Fruit fly (Drosophila melanogaster) whole organism, embryonic: ENCODE results near the gene msd1.

Experiments
- Atf-2 ChIP-seq: fragments of 200-800 bp; sonication (Bioruptor generic); optimal IDR thresholded peaks from 2 replicates; lab custom pipeline; 2016; ENCODE audit warnings: missing biosample characterization, missing genetic modification characterization
- Atf3 ChIP-seq: fragments of 200-800 bp; sonication (Bioruptor generic); optimal IDR thresholded peaks from 3 replicates; lab custom pipeline; 2016; ENCODE audit warnings: missing biosample characterization, missing genetic modification characterization
- CG11398 ChIP-seq: fragments of 200-800 bp; sonication (Bioruptor generic); optimal IDR thresholded peaks from 2 replicates; lab custom pipeline; 2016; ENCODE audit warnings: missing biosample characterization, missing genetic modification characterization
- CG12155 ChIP-seq: fragments of 200-800 bp; sonication (Bioruptor generic); optimal IDR thresholded peaks from 3 replicates; lab custom pipeline; 2016; ENCODE audit warnings: missing biosample characterization, missing genetic modification characterization
- CG14667 ChIP-seq: fragments of 200-800 bp; sonication (Bioruptor generic); IDR thresholded peaks from 2 replicates; pipeline ENCODE4 v1.3.6; 2022; ENCODE audit warnings: missing biosample characterization, missing genetic modification characterization
- CG15011 ChIP-seq: fragments of 200-800 bp; sonication (Bioruptor generic); optimal IDR thresholded peaks from 3 replicates; lab custom pipeline; 2018; ENCODE audit warnings: missing biosample characterization, mild to moderate bottlenecking, missing genetic modification characterization
- CG15073 ChIP-seq: fragments of 200-800 bp; sonication (Bioruptor generic); optimal IDR thresholded peaks from 2 replicates; lab custom pipeline; 2016; ENCODE audit warnings: missing biosample characterization, missing genetic modification characterization
- CG1529 ChIP-seq: fragments of 200-800 bp; sonication (Bioruptor generic); optimal IDR thresholded peaks from 3 replicates; lab custom pipeline; 2018; ENCODE audit warnings: missing biosample characterization, missing genetic modification characterization
- CG15479 ChIP-seq: fragments of 200-800 bp; sonication (Bioruptor generic); optimal IDR thresholded peaks from 3 replicates; lab custom pipeline; 2019; ENCODE audit warnings: missing biosample characterization, mild to moderate bottlenecking, missing genetic modification characterization, moderate library complexity
- CG17328 ChIP-seq: fragments of 200-800 bp; sonication (Bioruptor generic); IDR thresholded peaks from 2 replicates; pipeline ENCODE4 v1.3.6; 2022; ENCODE audit warnings: missing biosample characterization, missing genetic modification characterization
- CG18764 ChIP-seq: fragments of 200-800 bp; sonication (Bioruptor generic); optimal IDR thresholded peaks from 3 replicates; lab custom pipeline; 2016; ENCODE audit warnings: missing biosample characterization, missing genetic modification characterization
- CG30431 ChIP-seq: fragments of 200-800 bp; sonication (Bioruptor generic); optimal IDR thresholded peaks from 2 replicates; lab custom pipeline; 2017; ENCODE audit warnings: missing biosample characterization, missing genetic modification characterization
- CG3065 ChIP-seq: fragments of 200-800 bp; sonication (Bioruptor generic); optimal IDR thresholded peaks from 2 replicates; lab custom pipeline; 2016; ENCODE audit warnings: missing biosample characterization, missing genetic modification characterization
- CG32532 ChIP-seq: fragments of 200-800 bp; sonication (Bioruptor generic); IDR thresholded peaks from 2 replicates; pipeline ENCODE4 v1.3.6; 2022; ENCODE audit warnings: missing biosample characterization, missing genetic modification characterization
- CG4282 ChIP-seq: fragments of 200-800 bp; sonication (Bioruptor generic); optimal IDR thresholded peaks from 2 replicates; lab custom pipeline; 2016; ENCODE audit warnings: missing biosample characterization, missing genetic modification characterization
- CG6765 ChIP-seq: fragments of 200-800 bp; sonication (Bioruptor generic); optimal IDR thresholded peaks from 3 replicates; lab custom pipeline; 2017; ENCODE audit warnings: missing biosample characterization, mild to moderate bottlenecking, missing genetic modification characterization
- CG7987 ChIP-seq: fragments of 200-800 bp; sonication (Bioruptor generic); optimal IDR thresholded peaks from 2 replicates; lab custom pipeline; 2018; ENCODE audit warnings: missing biosample characterization, mild to moderate bottlenecking, missing genetic modification characterization, moderate library complexity
- CG8281 ChIP-seq: fragments of 200-800 bp; sonication (Bioruptor generic); optimal IDR thresholded peaks from 2 replicates; lab custom pipeline; 2018; ENCODE audit warnings: missing biosample characterization, mild to moderate bottlenecking, missing genetic modification characterization, moderate library complexity
- CG9727 ChIP-seq: fragments of 200-800 bp; sonication (Bioruptor generic); optimal IDR thresholded peaks from 3 replicates; lab custom pipeline; 2017; ENCODE audit warnings: missing biosample characterization, mild to moderate bottlenecking, missing genetic modification characterization
- Dll ChIP-seq: fragments of 200-800 bp; sonication (Bioruptor generic); IDR thresholded peaks from 4 replicates; pipeline ENCODE4 v1.3.6; 2022; ENCODE audit warnings: missing biosample characterization, missing genetic modification characterization; ENCODE audit not compliant: partially characterized antibody
- Elba2 ChIP-seq: fragments of 200-800 bp; sonication (Bioruptor generic); optimal IDR thresholded peaks from 3 replicates; lab custom pipeline; 2016; ENCODE audit warnings: missing biosample characterization, missing genetic modification characterization
- HLHmδ ChIP-seq: fragments of 200-800 bp; sonication (Bioruptor generic); optimal IDR thresholded peaks from 2 replicates; lab custom pipeline; 2018; ENCODE audit warnings: missing biosample characterization, mild to moderate bottlenecking, missing genetic modification characterization, moderate library complexity
- Hand ChIP-seq: fragments of 200-800 bp; sonication (Bioruptor generic); optimal IDR thresholded peaks from 2 replicates; lab custom pipeline; 2017; ENCODE audit warnings: mild to moderate bottlenecking, missing biosample characterization, missing genetic modification reagents, missing genetic modification characterization
- HmgZ ChIP-seq: fragments of 200-800 bp; sonication (Bioruptor generic); optimal IDR thresholded peaks from 2 replicates; lab custom pipeline; 2018; ENCODE audit warnings: missing biosample characterization, mild to moderate bottlenecking, missing genetic modification characterization
- Hmr ChIP-seq: fragments of 200-800 bp; sonication (Bioruptor generic); optimal IDR thresholded peaks from 3 replicates; lab custom pipeline; 2017; ENCODE audit warnings: mild to moderate bottlenecking, missing biosample characterization, missing genetic modification reagents, missing genetic modification characterization
- Hr51 ChIP-seq, 2 experiments: fragments of 200-800 bp; sonication (Bioruptor generic); optimal IDR thresholded peaks; 2 replicates in 1 of 2; 3 replicates in 1 of 2; lab custom pipeline; 2016 to 2018; ENCODE audit warnings: missing biosample characterization in 2 of 2, missing genetic modification characterization in 2 of 2, mild to moderate bottlenecking in 1 of 2, moderate library complexity in 1 of 2
- Kr ChIP-seq: fragments of 200-800 bp; sonication (Bioruptor generic); optimal IDR thresholded peaks from 2 replicates; lab custom pipeline; 2017; ENCODE audit warnings: missing biosample characterization, mild to moderate bottlenecking, missing genetic modification characterization
- Nf-YC ChIP-seq: fragments of 200-800 bp; optimal IDR thresholded peaks from 3 replicates; lab custom pipeline; 2019; ENCODE audit warnings: missing biosample characterization, mild to moderate bottlenecking, missing genetic modification characterization, moderate library complexity
- PHDP ChIP-seq: fragments of 200-800 bp; sonication (Bioruptor generic); optimal IDR thresholded peaks from 3 replicates; lab custom pipeline; 2018; ENCODE audit warnings: missing biosample characterization, mild to moderate bottlenecking, missing genetic modification characterization, moderate library complexity
- Scr ChIP-seq: fragments of 200-800 bp; sonication (Bioruptor generic); IDR thresholded peaks from 2 replicates; pipeline ENCODE4 v1.3.6; 2022; ENCODE audit warnings: missing biosample characterization, missing genetic modification characterization; ENCODE audit not compliant: partially characterized antibody
- Spps ChIP-seq: fragments of 200-800 bp; sonication (Bioruptor generic); optimal IDR thresholded peaks from 2 replicates; lab custom pipeline; 2018; ENCODE audit warnings: missing biosample characterization, mild to moderate bottlenecking, missing genetic modification characterization
- Ssrp ChIP-seq: fragments of 200-800 bp; sonication (Bioruptor generic); optimal IDR thresholded peaks from 2 replicates; lab custom pipeline; 2018; ENCODE audit warnings: missing biosample characterization, mild to moderate bottlenecking, missing genetic modification characterization, moderate library complexity
- Stat92E ChIP-seq, 3 experiments: fragments of >200 bp in 2 of 3; fragments of 200-800 bp in 1 of 3; sonication (Bioruptor generic) in 1 of 3; optimal IDR thresholded peaks; 2 replicates each; lab custom pipeline; 2017 to 2019; ENCODE audit warnings: missing biosample characterization in 3 of 3, missing genetic modification characterization in 3 of 3, mild to moderate bottlenecking in 1 of 3, moderate library complexity in 1 of 3
- Tbp ChIP-seq: fragments of >200 bp; optimal IDR thresholded peaks from 2 replicates; lab custom pipeline; 2018; ENCODE audit warnings: missing biosample characterization, missing genetic modification characterization
- ab ChIP-seq: fragments of 200-800 bp; sonication (Bioruptor generic); optimal IDR thresholded peaks from 2 replicates; lab custom pipeline; 2016; ENCODE audit warnings: missing biosample characterization, missing genetic modification characterization
- ara ChIP-seq: fragments of 200-800 bp; sonication (Bioruptor generic); IDR thresholded peaks from 2 replicates; pipeline ENCODE4 v1.3.6; 2022; ENCODE audit warnings: missing biosample characterization, missing genetic modification characterization
- bbx ChIP-seq: fragments of 200-800 bp; sonication (Bioruptor generic); IDR thresholded peaks from 2 replicates; pipeline ENCODE4 v1.3.6; 2022; ENCODE audit warnings: missing biosample characterization, missing genetic modification characterization; ENCODE audit not compliant: partially characterized antibody
- ci ChIP-seq: fragments of 200-800 bp; sonication (Bioruptor generic); IDR thresholded peaks from 3 replicates; pipeline ENCODE4 v1.3.6; 2022; ENCODE audit warnings: missing biosample characterization, missing genetic modification characterization
- dati ChIP-seq: fragments of 200-800 bp; sonication (Bioruptor generic); IDR thresholded peaks from 2 replicates; pipeline ENCODE4 v1.3.6; 2022; ENCODE audit warnings: missing biosample characterization, missing genetic modification characterization
- dysf ChIP-seq: fragments of 200-800 bp; sonication (Bioruptor generic); IDR thresholded peaks from 3 replicates; pipeline ENCODE4 v1.3.6; 2022; ENCODE audit warnings: missing biosample characterization, missing genetic modification characterization
- fd102C ChIP-seq: fragments of 200-800 bp; sonication (Bioruptor generic); optimal IDR thresholded peaks from 2 replicates; lab custom pipeline; 2018; ENCODE audit warnings: missing biosample characterization, mild to moderate bottlenecking, missing genetic modification characterization, moderate library complexity
- jigr1 ChIP-seq: fragments of 200-800 bp; sonication (Bioruptor generic); IDR thresholded peaks from 3 replicates; pipeline ENCODE4 v1.3.6; 2022; ENCODE audit warnings: missing biosample characterization, missing genetic modification characterization
- knrl ChIP-seq: fragments of 200-800 bp; sonication (Bioruptor generic); IDR thresholded peaks from 3 replicates; pipeline ENCODE4 v1.3.6; 2022; ENCODE audit warnings: missing biosample characterization, missing genetic modification characterization; ENCODE audit not compliant: partially characterized antibody
- lilli ChIP-seq: fragments of 200-800 bp; sonication (Bioruptor generic); optimal IDR thresholded peaks from 3 replicates; lab custom pipeline; 2016; ENCODE audit warnings: missing biosample characterization, missing genetic modification characterization
- nau ChIP-seq: fragments of 200-800 bp; sonication (Bioruptor generic); optimal IDR thresholded peaks from 3 replicates; lab custom pipeline; 2017; ENCODE audit warnings: missing biosample characterization, mild to moderate bottlenecking, missing genetic modification characterization, missing genetic modification reagents
- pros ChIP-seq: fragments of 200-800 bp; sonication (Bioruptor generic); optimal IDR thresholded peaks from 3 replicates; lab custom pipeline; 2019; ENCODE audit warnings: missing biosample characterization, mild to moderate bottlenecking, missing genetic modification characterization, moderate library complexity
- sob ChIP-seq: fragments of 200-800 bp; sonication (Bioruptor generic); IDR thresholded peaks from 2 replicates; pipeline ENCODE4 v1.3.6; 2022; ENCODE audit warnings: missing biosample characterization, missing genetic modification characterization
- tap ChIP-seq: fragments of 200-800 bp; optimal IDR thresholded peaks from 3 replicates; lab custom pipeline; 2019; ENCODE audit warnings: missing biosample characterization, mild to moderate bottlenecking, missing genetic modification characterization, moderate library complexity
- zen ChIP-seq: fragments of 200-800 bp; sonication (Bioruptor generic); optimal IDR thresholded peaks from 3 replicates; lab custom pipeline; 2018; ENCODE audit warnings: missing biosample characterization, mild to moderate bottlenecking, missing genetic modification characterization, moderate library complexity

Gene msd1

dm6 chr3L:1307005-1307632, 24.4 kb upstream of the msd1 start, which contains the start of the genes Ctr9 and Nt5a (continued):
- TF ChIP-seq Hmr, result no peak
- TF ChIP-seq nau (GFP tag; lab: Kevin White, UChicago), result no peak
- TF ChIP-seq CG9727 (GFP tag; lab: Kevin White, UChicago), result no peak
- TF ChIP-seq Atf3, result peak; percentile 41
- TF ChIP-seq CG11398 (GFP tag; lab: Kevin White, UChicago), result peak; percentile 45
- peak; percentile 72 for TF ChIP-seq sob (GFP tag; lab: Robert Waterston, UW)
- no peak for TF ChIP-seq dati
- TF ChIP-seq Tbp (GFP tag; lab: Kevin White, UChicago), result no peak
- TF ChIP-seq ab (GFP tag; lab: Kevin White, UChicago), result no peak
- TF ChIP-seq HmgZ (tag; lab: Kevin White, UChicago), result peak; percentile 88
- peak; percentile 42 for TF ChIP-seq CG7987
- TF ChIP-seq knrl, result peak; percentile 75
- peak; percentile 27 for TF ChIP-seq CG4282 (GFP tag; lab: Kevin White, UChicago)
- no peak for TF ChIP-seq Spps
- peak; percentile 40; the same call in 2 of the 3 replicates for TF ChIP-seq dysf (GFP tag; lab: Robert Waterston, UW)
- no peak for TF ChIP-seq ara (GFP tag; lab: Robert Waterston, UW)
- peak; percentile 65 for TF ChIP-seq CG32532 (GFP tag; lab: Robert Waterston, UW)
- no peak for TF ChIP-seq tap
- TF ChIP-seq HLHmδ, result no peak
- TF ChIP-seq Hr51 (GFP tag; optimal IDR thresholded peaks at IDR 0.05; lab: Kevin White, UChicago), result peak in 1 of 2 experiments; percentile 48
- no peak for TF ChIP-seq Kr (GFP tag; lab: Kevin White, UChicago)
- TF ChIP-seq CG1529 (GFP tag; lab: Kevin White, UChicago), result no peak
- peak; percentile 71 for TF ChIP-seq Scr (GFP tag; lab: Robert Waterston, UW)
- peak; percentile 81 for TF ChIP-seq bbx (GFP tag; lab: Robert Waterston, UW)
- no peak for TF ChIP-seq CG8281 (tag; lab: Kevin White, UChicago)
- TF ChIP-seq CG30431, result no peak
- no peak for TF ChIP-seq CG6765 (GFP tag; lab: Kevin White, UChicago)
- peak; percentile 75; the same call in 3 of the 4 replicates for TF ChIP-seq Dll (GFP tag; lab: Robert Waterston, UW)
- TF ChIP-seq Stat92E (GFP tag; optimal IDR thresholded peaks at IDR 0.05; lab: Kevin White, UChicago), result peak in 1 of 3 experiments; percentile 29
- TF ChIP-seq CG17328 (GFP tag; lab: Robert Waterston, UW), result 0 out of 2 replicates have a peak, but pooled peaks have one; percentile 6
- no peak for TF ChIP-seq Atf-2 (GFP tag; lab: Kevin White, UChicago)
- TF ChIP-seq PHDP (tag; lab: Kevin White, UChicago), result peak; percentile 29
- TF ChIP-seq fd102C (GFP tag; lab: Kevin White, UChicago), result no peak
- no peak for TF ChIP-seq CG18764 (GFP tag; lab: Kevin White, UChicago)
- TF ChIP-seq Nf-YC, result no peak
- no peak for TF ChIP-seq pros (GFP tag; lab: Kevin White, UChicago)
- peak; percentile 63 for TF ChIP-seq CG15479 (GFP tag; lab: Kevin White, UChicago)
- TF ChIP-seq Ssrp, result no peak
- TF ChIP-seq CG14667 (GFP tag; lab: Robert Waterston, UW), result no peak
- TF ChIP-seq jigr1 (GFP tag; lab: Robert Waterston, UW), result no peak
- TF ChIP-seq Hand (GFP tag; lab: Kevin White, UChicago), result no peak
- no peak for TF ChIP-seq CG15073
- TF ChIP-seq lilli (GFP tag; lab: Kevin White, UChicago), result peak; percentile 85
- TF ChIP-seq CG12155 (GFP tag; lab: Kevin White, UChicago), result peak; percentile 52
- peak; percentile 18 for TF ChIP-seq zen (tag; lab: Kevin White, UChicago)
- TF ChIP-seq CG3065 (GFP tag; lab: Kevin White, UChicago), result no peak
- no peak for TF ChIP-seq Elba2 (GFP tag; lab: Kevin White, UChicago)
- no peak for TF ChIP-seq CG15011 (GFP tag; lab: Kevin White, UChicago)
- TF ChIP-seq ci (GFP tag; lab: Robert Waterston, UW), result peak; percentile 67; the same call in 2 of the 3 replicates
